Fruit fly (Drosophila melanogaster) whole organism, pupa: Measurements from ENCODE around the gene Stat92E.

Experiments
- CG10348 ChIP-seq: fragments of 200-800 bp; sonication (Bioruptor generic); IDR thresholded peaks from 2 replicates; pipeline ENCODE4 v1.3.6; 2022; ENCODE audit warnings: missing biosample characterization, missing genetic modification characterization
- CG12605 ChIP-seq: fragments of 200-800 bp; sonication (Bioruptor generic); IDR thresholded peaks from 2 replicates; pipeline ENCODE4 v1.3.6; 2022; ENCODE audit warnings: missing biosample characterization, missing genetic modification characterization
- CG13204 ChIP-seq: fragments of 200-800 bp; sonication (Bioruptor generic); optimal IDR thresholded peaks from 2 replicates; lab custom pipeline; 2018; ENCODE audit warnings: missing biosample characterization, mild to moderate bottlenecking, missing genetic modification characterization, moderate library complexity
- CG14655 ChIP-seq: fragments of 200-800 bp; sonication (Bioruptor generic); optimal IDR thresholded peaks from 3 replicates; lab custom pipeline; 2017; ENCODE audit warnings: mild to moderate bottlenecking, missing biosample characterization, missing genetic modification reagents, missing genetic modification characterization
- CG15710 ChIP-seq: fragments of 200-800 bp; sonication (Bioruptor generic); optimal IDR thresholded peaks from 2 replicates; lab custom pipeline; 2018; ENCODE audit warnings: missing biosample characterization, mild to moderate bottlenecking, missing genetic modification characterization, moderate library complexity
- CG17806 ChIP-seq: fragments of 200-800 bp; sonication (Bioruptor generic); optimal IDR thresholded peaks from 2 replicates; lab custom pipeline; 2018; ENCODE audit warnings: missing biosample characterization, mild to moderate bottlenecking, missing genetic modification characterization, moderate library complexity
- CG32121 ChIP-seq: fragments of 200-800 bp; sonication (Bioruptor generic); IDR thresholded peaks from 2 replicates; pipeline ENCODE4 v1.3.6; 2022; ENCODE audit warnings: missing biosample characterization, missing genetic modification characterization
- CG34367 ChIP-seq: fragments of 200-800 bp; sonication (Bioruptor generic); optimal IDR thresholded peaks from 2 replicates; lab custom pipeline; 2018; ENCODE audit warnings: missing biosample characterization, mild to moderate bottlenecking, missing genetic modification characterization
- CG4496 ChIP-seq: fragments of 200-800 bp; sonication (Bioruptor generic); IDR thresholded peaks from 3 replicates; pipeline ENCODE4 v1.3.6; 2022; ENCODE audit warnings: missing biosample characterization, missing genetic modification characterization
- CG8159 ChIP-seq: fragments of 200-800 bp; sonication (Bioruptor generic); optimal IDR thresholded peaks from 3 replicates; lab custom pipeline; 2018; ENCODE audit warnings: missing biosample characterization, mild to moderate bottlenecking, missing genetic modification characterization, moderate library complexity
- CG8301 ChIP-seq: fragments of 200-800 bp; sonication (Bioruptor generic); optimal IDR thresholded peaks from 2 replicates; lab custom pipeline; 2018; ENCODE audit warnings: missing biosample characterization, mild to moderate bottlenecking, missing genetic modification characterization
- CG9948 ChIP-seq: fragments of 200-800 bp; sonication (Bioruptor generic); optimal IDR thresholded peaks from 2 replicates; lab custom pipeline; 2018; ENCODE audit warnings: missing biosample characterization, mild to moderate bottlenecking, missing genetic modification characterization, moderate library complexity
- D1 ChIP-seq: fragments of 200-800 bp; sonication (Bioruptor generic); optimal IDR thresholded peaks from 2 replicates; lab custom pipeline; 2018; ENCODE audit warnings: missing biosample characterization, mild to moderate bottlenecking, missing genetic modification characterization, moderate library complexity
- EcR ChIP-seq: fragments of 200-800 bp; sonication (Bioruptor generic); optimal IDR thresholded peaks from 3 replicates; lab custom pipeline; 2019; ENCODE audit warnings: missing biosample characterization, missing genetic modification characterization, mild to moderate bottlenecking, moderate library complexity, missing genetic modification reagents
- Ets98B ChIP-seq: fragments of 200-800 bp; sonication (Bioruptor generic); IDR thresholded peaks from 2 replicates; pipeline ENCODE4 v1.3.6; 2022; ENCODE audit warnings: missing biosample characterization, missing genetic modification characterization
- Pif1A ChIP-seq: fragments of 200-800 bp; sonication (Bioruptor generic); optimal IDR thresholded peaks from 3 replicates; lab custom pipeline; 2016; ENCODE audit warnings: missing biosample characterization, missing genetic modification characterization
- Pif1B ChIP-seq: fragments of 200-800 bp; sonication (Bioruptor generic); optimal IDR thresholded peaks from 3 replicates; lab custom pipeline; 2016; ENCODE audit warnings: missing biosample characterization, missing genetic modification characterization
- Snoo ChIP-seq: fragments of 200-800 bp; sonication (Bioruptor generic); optimal IDR thresholded peaks from 3 replicates; lab custom pipeline; 2017; ENCODE audit warnings: missing biosample characterization, mild to moderate bottlenecking, missing genetic modification characterization, inconsistent platforms
- fd96Ca ChIP-seq: fragments of 200-800 bp; sonication (Bioruptor generic); IDR thresholded peaks from 3 replicates; pipeline ENCODE4 v1.3.6; 2022; ENCODE audit warnings: missing biosample characterization, missing genetic modification characterization
- gl ChIP-seq: fragments of 200-800 bp; sonication (Bioruptor generic); optimal IDR thresholded peaks from 2 replicates; lab custom pipeline; 2018; ENCODE audit warnings: missing biosample characterization, mild to moderate bottlenecking, missing genetic modification characterization
- rn ChIP-seq: fragments of 200-800 bp; sonication (Bioruptor generic); IDR thresholded peaks from 2 replicates; pipeline ENCODE4 v1.3.6; 2022; ENCODE audit warnings: missing biosample characterization, missing genetic modification characterization

Stat92E gene

dm6 chr3R:20552093-20552492, at the start of gene Stat92E:
TSS of gene Stat92E (minus strand) at chr3R:20552311.
- TF ChIP-seq CG34367 (tag; lab: Kevin White, UChicago) (no peak), CG15710 (no peak), Pif1B (GFP tag; lab: Kevin White, UChicago) (no peak), CG10348 (GFP tag; lab: Robert Waterston, UW) (no peak), CG9948 (tag; lab: Kevin White, UChicago) (no peak), CG8301 (tag; lab: Kevin White, UChicago) (no peak), Snoo (tag; lab: Kevin White, UChicago) (no peak), fd96Ca (GFP tag; lab: Robert Waterston, UW) (no peak), CG4496 (no peak), CG13204 (GFP tag; lab: Kevin White, UChicago) (no peak), Ets98B (GFP tag; lab: Robert Waterston, UW) (no peak), rn (GFP tag; lab: Robert Waterston, UW) (no peak), CG32121 (GFP tag; lab: Robert Waterston, UW) (no peak), CG8159 (tag; lab: Kevin White, UChicago) (no peak), gl (tag; lab: Kevin White, UChicago) (no peak), CG12605 (GFP tag; lab: Robert Waterston, UW) (no peak), CG14655 (GFP tag; lab: Kevin White, UChicago) (no peak)
- TF ChIP-seq, all 21 proteins: peak for 0

- no peak for TF ChIP-seq CG32121 (GFP tag; lab: Robert Waterston, UW)
- TF ChIP-seq CG34367 (tag; lab: Kevin White, UChicago): no peak
- no peak for TF ChIP-seq CG4496
- TF ChIP-seq CG17806: no peak
- no peak for TF ChIP-seq Pif1A (GFP tag; lab: Kevin White, UChicago)
- no peak for TF ChIP-seq EcR (GFP tag; lab: Kevin White, UChicago)
Measured at dm6 chr3R:20600109-20600508, 48.0 kb upstream of the Stat92E start.

dm6 chr3R:20597407-20598325, 45.6 kb upstream of the Stat92E start:
- TF ChIP-seq CG8159 (tag; lab: Kevin White, UChicago): no peak
- peak; percentile 41 for TF ChIP-seq CG13204 (GFP tag; lab: Kevin White, UChicago)
- no peak for TF ChIP-seq D1 (tag; lab: Kevin White, UChicago)
- TF ChIP-seq CG15710: no peak
- no peak for TF ChIP-seq Pif1B (GFP tag; lab: Kevin White, UChicago)

dm6 chr3R:20596337-20596962, 44.3 kb upstream of the Stat92E start:
- TF ChIP-seq EcR (GFP tag; lab: Kevin White, UChicago) (no peak), Snoo (tag; lab: Kevin White, UChicago) (no peak), Ets98B (GFP tag; lab: Robert Waterston, UW) (no peak), CG34367 (tag; lab: Kevin White, UChicago) (no peak), rn (GFP tag; lab: Robert Waterston, UW) (no peak), CG8159 (tag; lab: Kevin White, UChicago) (no peak), CG9948 (tag; lab: Kevin White, UChicago) (no peak), gl (tag; lab: Kevin White, UChicago) (no peak), CG17806 (no peak), D1 (tag; lab: Kevin White, UChicago) (no peak)

dm6 chr3R:20595901-20596300, 43.8 kb upstream of the Stat92E start:
- no peak for TF ChIP-seq D1 (tag; lab: Kevin White, UChicago)
- TF ChIP-seq fd96Ca (GFP tag; lab: Robert Waterston, UW): no peak
- no peak for TF ChIP-seq Pif1B (GFP tag; lab: Kevin White, UChicago)
- no peak for TF ChIP-seq CG8159 (tag; lab: Kevin White, UChicago)
- TF ChIP-seq CG13204 (GFP tag; lab: Kevin White, UChicago): no peak
- no peak for TF ChIP-seq Snoo (tag; lab: Kevin White, UChicago)
- TF ChIP-seq CG12605 (GFP tag; lab: Robert Waterston, UW): no peak
- TF ChIP-seq CG10348 (GFP tag; lab: Robert Waterston, UW): no peak
- no peak for TF ChIP-seq gl (tag; lab: Kevin White, UChicago)
- TF ChIP-seq rn (GFP tag; lab: Robert Waterston, UW): no peak
- no peak for TF ChIP-seq CG34367 (tag; lab: Kevin White, UChicago)
- no peak for TF ChIP-seq CG17806
- TF ChIP-seq EcR (GFP tag; lab: Kevin White, UChicago): no peak
- TF ChIP-seq, all 21 proteins: peak for 0
